Worm (Caenorhabditis elegans): Measurements from ENCODE around the gene Y37H2A.14.

- TF ChIP-seq sptf-1 (tag; optimal IDR thresholded peaks at IDR 0.05) = no peak
- TF ChIP-seq aly-2 (tag; optimal IDR thresholded peaks at IDR 0.05) = no peak
- TF ChIP-seq pqm-1 (tag; optimal IDR thresholded peaks at IDR 0.05) = no peak
- no peak for TF ChIP-seq elt-3 (tag; optimal IDR thresholded peaks at IDR 0.05)
- TF ChIP-seq lsy-2 (tag; optimal IDR thresholded peaks at IDR 0.05) = no peak
These were observed 996 bp upstream of the Y37H2A.14 start, which contains the start of gene Y37H2A.13 for ce11 chrV:18142549-18142948.

All from whole organism, L1 larva.